Fruit fly (Drosophila melanogaster): ENCODE data around the gene Trs23.

dm6 chr2L:8699895-8700314 is 13.9 kb downstream of the Trs23 start:
- TF ChIP-seq h (optimal IDR thresholded peaks at IDR 0.05), result no peak
- TF ChIP-seq psq (optimal IDR thresholded peaks at IDR 0.05), result no peak
- TF ChIP-seq insv (optimal IDR thresholded peaks at IDR 0.05), result no peak
- no peak for TF ChIP-seq Sin3A (optimal IDR thresholded peaks at IDR 0.05)
- TF ChIP-seq Myc (optimal IDR thresholded peaks at IDR 0.05), result no peak
